Worm (Caenorhabditis elegans): ENCODE measurements around the gene F23B12.1.

The F23B12.1 gene

ce11 chrV:14463087-14463486 lies 34.1 kb downstream of the F23B12.1 start, which contains the start of gene F08H9.3:
TSS of gene F08H9.3 (minus strand) at chrV:14463338.
- TF ChIP-seq ref-2 (tag; optimal IDR thresholded peaks at IDR 0.05), result peak; percentile 17
- peak; percentile 2 for TF ChIP-seq elt-2 (tag; optimal IDR thresholded peaks at IDR 0.05)

ce11 chrV:14464368-14464767 lies 35.4 kb downstream of the F23B12.1 start, which contains the start of gene F08H9.4:
TSS of gene F08H9.4 (minus strand) at chrV:14464428.
- TF ChIP-seq ceh-24 (tag; optimal IDR thresholded peaks at IDR 0.05) (no peak), dve-1 (tag; optimal IDR thresholded peaks at IDR 0.05) (no peak), unc-42 (tag; optimal IDR thresholded peaks at IDR 0.05) (no peak), ceh-45 (GFP tag; IDR thresholded peaks at IDR 0.05) (no peak)

- TF ChIP-seq che-1 (tag; optimal IDR thresholded peaks at IDR 0.05) (no peak), T23F11.4 (GFP tag; optimal IDR thresholded peaks at IDR 0.05) (no peak), ceh-31 (tag; optimal IDR thresholded peaks at IDR 0.05) (no peak), fax-1 (tag; optimal IDR thresholded peaks at IDR 0.05) (no peak), ceh-14 (tag; optimal IDR thresholded peaks at IDR 0.05) (no peak), C38D4.7 (GFP tag; optimal IDR thresholded peaks at IDR 0.05) (no peak), fkh-10 (GFP tag; optimal IDR thresholded peaks at IDR 0.05) (no peak), unc-3 (GFP tag; conservative IDR thresholded peaks at IDR 0.05) (no peak), unc-3 (tag; optimal IDR thresholded peaks at IDR 0.05) (no peak), pqm-1 (tag; optimal IDR thresholded peaks at IDR 0.05) (no peak)
Measured at ce11 chrV:14468196-14468874, 39.4 kb downstream of the F23B12.1 start, which contains the start of gene srz-97. TSS of gene srz-97 (minus strand) at chrV:14468246.

ce11 chrV:14468931-14469330 lies 40.0 kb downstream of the F23B12.1 start, which contains the start of gene clec-57:
TSS of gene clec-57 (plus strand) at chrV:14469231.
- TF ChIP-seq unc-86 (tag; optimal IDR thresholded peaks at IDR 0.05), result no peak
- TF ChIP-seq pqm-1 (tag; optimal IDR thresholded peaks at IDR 0.05), result no peak
- TF ChIP-seq ceh-48 (tag; optimal IDR thresholded peaks at IDR 0.05), result no peak
- no peak for TF ChIP-seq T23F11.4 (GFP tag; optimal IDR thresholded peaks at IDR 0.05)
- TF ChIP-seq pax-1 (tag; optimal IDR thresholded peaks at IDR 0.05), result no peak
- no peak for TF ChIP-seq ceh-34 (tag; optimal IDR thresholded peaks at IDR 0.05)
- TF ChIP-seq ref-2 (tag; optimal IDR thresholded peaks at IDR 0.05), result no peak
- TF ChIP-seq pros-1 (tag; optimal IDR thresholded peaks at IDR 0.05), result no peak

- TF ChIP-seq gmeb-2 (tag; optimal IDR thresholded peaks at IDR 0.05) (no peak), tbx-7 (tag; optimal IDR thresholded peaks at IDR 0.05) (no peak), ahr-1 (tag; optimal IDR thresholded peaks at IDR 0.05) (no peak), ama-1 (optimal IDR thresholded peaks at IDR 0.05) (no peak), T23F11.4 (GFP tag; optimal IDR thresholded peaks at IDR 0.05) (no peak), ceh-22 (tag; optimal IDR thresholded peaks at IDR 0.05) (no peak), ceh-45 (GFP tag; IDR thresholded peaks at IDR 0.05) (no peak), ceh-24 (tag; optimal IDR thresholded peaks at IDR 0.05) (no peak), pag-3 (tag; optimal IDR thresholded peaks at IDR 0.05; ENCODE audit: borderline replicate concordance) (no peak), hlh-8 (tag; optimal IDR thresholded peaks at IDR 0.05) (no peak), sox-4 (tag; optimal IDR thresholded peaks at IDR 0.05) (no peak), fkh-10 (GFP tag; optimal IDR thresholded peaks at IDR 0.05) (no peak), elt-2 (tag; optimal IDR thresholded peaks at IDR 0.05) (no peak), dve-1 (tag; optimal IDR thresholded peaks at IDR 0.05) (no peak), ttx-3 (tag; optimal IDR thresholded peaks at IDR 0.05) (no peak), K09A11.1 (tag; optimal IDR thresholded peaks at IDR 0.05; ENCODE audit: insufficient read depth) (no peak), ceh-48 (tag; optimal IDR thresholded peaks at IDR 0.05) (no peak)
Measured at ce11 chrV:14472229-14472628, 43.3 kb downstream of the F23B12.1 start, which contains the start of gene clec-227. TSS of gene clec-227 (plus strand) at chrV:14472529.

- no peak for TF ChIP-seq eyg-1 (tag; optimal IDR thresholded peaks at IDR 0.05)
- TF ChIP-seq F13H6.1 (tag; optimal IDR thresholded peaks at IDR 0.05), result no peak
- no peak for TF ChIP-seq rnt-1 (tag; optimal IDR thresholded peaks at IDR 0.05)
- TF ChIP-seq unc-42 (tag; optimal IDR thresholded peaks at IDR 0.05), result no peak
Measured at ce11 chrV:14474099-14474498, 45.1 kb downstream of the F23B12.1 start, which contains the start of gene clec-56. TSS of gene clec-56 (plus strand) at chrV:14474399.

All from whole organism, late embryonic.